Worm (Caenorhabditis elegans): ENCODE data around the gene clc-8.

DNA sequence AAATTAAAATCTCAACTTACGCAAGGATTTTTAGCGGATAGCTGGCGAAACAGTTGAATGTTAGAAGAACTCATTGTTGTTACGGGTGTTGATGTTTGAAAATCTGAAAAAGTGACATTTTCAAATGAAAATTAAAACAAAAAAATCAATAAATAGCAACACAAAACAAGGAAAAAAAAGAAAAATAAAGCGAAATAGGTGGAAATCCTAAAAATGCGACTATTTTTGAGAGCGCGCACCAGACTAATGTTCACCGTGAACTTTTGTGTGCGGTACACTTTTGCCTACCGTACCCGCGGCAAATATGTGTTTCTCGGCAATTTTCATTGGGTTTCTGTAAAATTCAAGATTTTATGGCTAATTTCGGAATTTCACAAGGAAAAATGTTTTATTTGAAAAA, 23.2 kb downstream of the clc-8 start, which contains the start of gene F55B11.6:
- no peak for TF ChIP-seq snpc-4 (tag; optimal IDR thresholded peaks at IDR 0.05)
- TF ChIP-seq nhr-28 (tag; optimal IDR thresholded peaks at IDR 0.05), result no peak
- TF ChIP-seq nhr-23 (tag; optimal IDR thresholded peaks at IDR 0.05), result no peak
- no peak for TF ChIP-seq pqm-1 (tag; optimal IDR thresholded peaks at IDR 0.05)
- TF ChIP-seq unc-39 (tag; optimal IDR thresholded peaks at IDR 0.05), result no peak
- no peak for TF ChIP-seq ceh-9 (tag; optimal IDR thresholded peaks at IDR 0.05)
- TF ChIP-seq daf-12 (tag; optimal IDR thresholded peaks at IDR 0.05), result no peak
- no peak for TF ChIP-seq unc-62 (GFP tag; optimal IDR thresholded peaks at IDR 0.05)
- TF ChIP-seq lin-15B (tag; optimal IDR thresholded peaks at IDR 0.05), result no peak
- TF ChIP-seq ztf-11 (tag; optimal IDR thresholded peaks at IDR 0.05), result no peak
- no peak for TF ChIP-seq egl-27 (tag; optimal IDR thresholded peaks at IDR 0.05)
- TF ChIP-seq nhr-11 (tag; optimal IDR thresholded peaks at IDR 0.05), result no peak
- TF ChIP-seq zag-1 (tag; optimal IDR thresholded peaks at IDR 0.05), result no peak

All from whole organism, L3 larva.